Worm (Caenorhabditis elegans) whole organism, L4 larva: Measurements from ENCODE around the gene C28C12.12.

Experiments
- Y105C5A.15 ChIP-seq: fragments of 200-800 bp; sonication (Bioruptor generic); IDR thresholded peaks from 2 replicates; pipeline ENCODE4 v1.3.6; 2022; ENCODE audit warnings: missing genetic modification characterization, missing compliant biosample characterization
- dpl-1 ChIP-seq: fragments of 150-350 bp; optimal IDR thresholded peaks from 2 replicates; lab custom pipeline; 2014; ENCODE audit warnings: missing biosample characterization, missing genetic modification reagents, missing genetic modification characterization
- hlh-11 ChIP-seq: fragments of 200-800 bp; sonication (Bioruptor generic); optimal IDR thresholded peaks from 2 replicates; lab custom pipeline; 2018; ENCODE audit warnings: mild to moderate bottlenecking, missing genetic modification characterization, missing compliant biosample characterization
- madf-9 ChIP-seq: fragments of 200-800 bp; sonication (Bioruptor generic); conservative IDR thresholded peaks from 2 replicates; pipeline ENCODE4 v1.3.6; 2022; ENCODE audit warnings: missing genetic modification reagents, missing genetic modification characterization, missing compliant biosample characterization
- nhr-111 ChIP-seq: fragments of 200-800 bp; sonication (Bioruptor generic); optimal IDR thresholded peaks from 2 replicates; lab custom pipeline; 2018; ENCODE audit warnings: mild to moderate bottlenecking, missing genetic modification characterization, missing compliant biosample characterization
- nhr-76 ChIP-seq: fragments of 150-350 bp; optimal IDR thresholded peaks from 2 replicates; lab custom pipeline; 2014; ENCODE audit warnings: missing biosample characterization, missing genetic modification characterization
- nhr-77 ChIP-seq: fragments of 150-350 bp; optimal IDR thresholded peaks from 2 replicates; lab custom pipeline; 2014; ENCODE audit warnings: missing biosample characterization, missing genetic modification characterization
- unc-62 ChIP-seq, 3 experiments: fragments of 150-350 bp in 1 of 3; sonication (generic microtip); optimal IDR thresholded peaks in 2 of 3; peaks in 1 of 3; 1 replicate in 1 of 3; 2 replicates in 2 of 3; lab custom pipeline; 2014 to 2017; ENCODE audit warnings: missing biosample characterization in 3 of 3, missing genetic modification characterization in 3 of 3, missing genetic modification reagents in 3 of 3, missing genotype in 1 of 3

- TF ChIP-seq dpl-1 (no peak), nhr-111 (GFP tag; lab: Kevin White, UChicago) (no peak), nhr-76 (tag; lab: Kevin White, UChicago) (no peak), unc-62 (GFP tag; optimal IDR thresholded peaks at IDR 0.05 in 1 of 2; lab: Kevin White, UChicago) (no peak), unc-62 (tag; optimal IDR thresholded peaks at IDR 0.05; lab: Kevin White, UChicago) (no peak), nhr-77 (tag; lab: Kevin White, UChicago) (no peak), hlh-11 (tag; lab: Kevin White, UChicago) (no peak), Y105C5A.15 (no peak), madf-9 (GFP tag; lab: Robert Waterston, UW) (no peak)
Observed at ce11 chrIV:8476880-8477279, 19.3 kb downstream of the C28C12.12 start, which contains the start of gene spp-10.
